Worm (Caenorhabditis elegans) whole organism, L3 larva: ENCODE measurements around the gene F56D6.19.

Experiments
- aly-2 ChIP-seq: fragments of 150-350 bp; optimal IDR thresholded peaks from 2 replicates; lab custom pipeline; 2014; ENCODE audit warnings: missing biosample characterization, missing genetic modification characterization
- ama-1 ChIP-seq: fragments of 150-350 bp; optimal IDR thresholded peaks from 2 replicates; lab custom pipeline; 2018
- egl-27 ChIP-seq: sonication (generic microtip); optimal IDR thresholded peaks from 4 replicates; lab custom pipeline; 2017; ENCODE audit warnings: missing biosample characterization, missing genetic modification reagents, missing genetic modification characterization
- eor-1 ChIP-seq, 2 experiments: fragments of 150-350 bp; optimal IDR thresholded peaks; 2 replicates each; lab custom pipeline; 2014 to 2018; ENCODE audit warnings: missing biosample characterization in 2 of 2, missing genetic modification characterization in 2 of 2
- fkh-10 ChIP-seq: sonication (generic microtip); optimal IDR thresholded peaks from 2 replicates; lab custom pipeline; 2017; ENCODE audit warnings: missing biosample characterization, missing genetic modification reagents, missing genetic modification characterization
- fkh-2 ChIP-seq: fragments of 150-350 bp; optimal IDR thresholded peaks from 2 replicates; lab custom pipeline; 2014; ENCODE audit warnings: missing biosample characterization, missing genetic modification reagents, missing genetic modification characterization
- fos-1 ChIP-seq: fragments of 150-350 bp; optimal IDR thresholded peaks from 2 replicates; lab custom pipeline; 2014; ENCODE audit warnings: missing biosample characterization, missing genetic modification characterization
- lin-15B ChIP-seq: fragments of 150-350 bp; optimal IDR thresholded peaks from 2 replicates; lab custom pipeline; 2014; ENCODE audit warnings: missing biosample characterization, missing genetic modification characterization
- nhr-23 ChIP-seq: fragments of 150-350 bp; optimal IDR thresholded peaks from 2 replicates; lab custom pipeline; 2014; ENCODE audit warnings: missing biosample characterization, missing genetic modification reagents, missing genetic modification characterization
- nhr-28 ChIP-seq: fragments of 150-350 bp; optimal IDR thresholded peaks from 2 replicates; lab custom pipeline; 2014; ENCODE audit warnings: missing biosample characterization, missing genetic modification characterization
- snpc-4 ChIP-seq: fragments of 150-350 bp; optimal IDR thresholded peaks from 2 replicates; lab custom pipeline; 2014; ENCODE audit warnings: missing biosample characterization, missing genetic modification characterization
- zag-1 ChIP-seq: fragments of 150-350 bp; optimal IDR thresholded peaks from 2 replicates; lab custom pipeline; 2014; ENCODE audit warnings: missing biosample characterization, missing genetic modification characterization
- ztf-11 ChIP-seq: fragments of 150-350 bp; optimal IDR thresholded peaks from 2 replicates; lab custom pipeline; 2014; ENCODE audit warnings: missing biosample characterization, missing genetic modification characterization

DNA sequence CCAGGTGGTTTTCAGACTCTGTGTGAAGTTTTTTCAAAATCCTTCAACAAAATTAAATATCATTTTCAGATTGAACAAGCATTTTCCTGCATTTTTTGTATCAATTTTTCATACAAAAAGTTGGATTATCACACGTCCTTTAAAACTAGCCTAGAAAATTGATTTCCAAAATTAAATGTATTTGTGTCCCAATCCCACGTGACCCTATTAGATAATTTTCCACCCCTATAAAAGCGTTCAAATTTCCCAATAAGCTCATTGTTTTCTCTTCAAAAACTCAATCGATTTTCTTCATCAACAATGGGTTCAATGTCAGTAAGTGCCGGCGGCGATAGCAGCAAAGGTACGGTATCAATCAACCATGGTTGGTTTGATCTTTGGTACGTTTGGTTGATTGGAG lies at the start of gene F56D6.19:
- TF ChIP-seq fkh-10 (GFP tag; lab: Kevin White, UChicago) (no peak), fkh-2 (tag; lab: Kevin White, UChicago) (no peak), aly-2 (tag; lab: Kevin White, UChicago) (no peak), nhr-23 (tag; lab: Kevin White, UChicago) (no peak), nhr-28 (no peak), snpc-4 (tag; lab: Kevin White, UChicago) (no peak), egl-27 (tag; lab: Kevin White, UChicago) (no peak), eor-1 (tag; optimal IDR thresholded peaks at IDR 0.05; lab: Kevin White, UChicago) (no peak), fos-1 (no peak), zag-1 (no peak), ztf-11 (tag; lab: Kevin White, UChicago) (no peak), lin-15B (tag; lab: Kevin White, UChicago) (no peak), ama-1 (no peak)
